Fruit fly (Drosophila melanogaster) whole organism, embryonic: ENCODE data around the gene VhaPPA1-2.

ENCODE experiments used
- CG10565 ChIP-seq: fragments of 200-800 bp; sonication (Bioruptor generic); optimal IDR thresholded peaks from 3 replicates; lab custom pipeline; 2016; ENCODE audit warnings: missing biosample characterization, mild to moderate bottlenecking, missing genetic modification characterization
- CG10979 ChIP-seq: fragments of 200-800 bp; sonication (Bioruptor generic); optimal IDR thresholded peaks from 2 replicates; lab custom pipeline; 2018; ENCODE audit warnings: missing biosample characterization, mild to moderate bottlenecking, missing genetic modification characterization, moderate library complexity
- CG12659 ChIP-seq: fragments of 200-800 bp; sonication (Bioruptor generic); optimal IDR thresholded peaks from 3 replicates; lab custom pipeline; 2017; ENCODE audit warnings: mild to moderate bottlenecking, missing biosample characterization, missing genetic modification reagents, missing genetic modification characterization
- CG13894 ChIP-seq: fragments of 200-800 bp; sonication (Bioruptor generic); optimal IDR thresholded peaks from 3 replicates; lab custom pipeline; 2018; ENCODE audit warnings: missing biosample characterization, mild to moderate bottlenecking, missing genetic modification characterization, moderate library complexity
- CG1647 ChIP-seq: fragments of 200-800 bp; sonication (Bioruptor generic); optimal IDR thresholded peaks from 3 replicates; lab custom pipeline; 2016; ENCODE audit warnings: missing biosample characterization, missing genetic modification characterization
- CG16815 ChIP-seq: fragments of 200-800 bp; sonication (Bioruptor generic); optimal IDR thresholded peaks from 3 replicates; lab custom pipeline; 2017; ENCODE audit warnings: missing biosample characterization, mild to moderate bottlenecking, missing genetic modification characterization
- CG30403 ChIP-seq: fragments of 200-800 bp; sonication (Bioruptor generic); optimal IDR thresholded peaks from 3 replicates; lab custom pipeline; 2016; ENCODE audit warnings: missing biosample characterization, missing genetic modification characterization
- CG32767 ChIP-seq: fragments of 200-800 bp; sonication (Bioruptor generic); IDR thresholded peaks from 2 replicates; pipeline ENCODE4 v1.3.6; 2022; ENCODE audit warnings: missing biosample characterization, missing genetic modification characterization
- CG34224 ChIP-seq: fragments of 200-800 bp; sonication (Bioruptor generic); IDR thresholded peaks from 3 replicates; pipeline ENCODE4 v1.3.6; 2022; ENCODE audit warnings: missing biosample characterization, missing genetic modification characterization; ENCODE audit not compliant: partially characterized antibody
- CG4854 ChIP-seq: fragments of 200-800 bp; sonication (Bioruptor generic); optimal IDR thresholded peaks from 2 replicates; lab custom pipeline; 2016; ENCODE audit warnings: missing biosample characterization, missing genetic modification characterization, inconsistent platforms
- CG8388 ChIP-seq: fragments of 200-800 bp; sonication (Bioruptor generic); optimal IDR thresholded peaks from 2 replicates; lab custom pipeline; 2019; ENCODE audit warnings: missing biosample characterization, mild to moderate bottlenecking, missing genetic modification characterization, moderate library complexity
- CG9437 ChIP-seq: fragments of 200-800 bp; sonication (Bioruptor generic); optimal IDR thresholded peaks from 2 replicates; lab custom pipeline; 2018; ENCODE audit warnings: missing biosample characterization, mild to moderate bottlenecking, missing genetic modification characterization
- Dad ChIP-seq: fragments of 200-800 bp; sonication (Bioruptor generic); optimal IDR thresholded peaks from 3 replicates; lab custom pipeline; 2016; ENCODE audit warnings: missing biosample characterization, missing genetic modification characterization
- Deaf1 ChIP-seq: fragments of 200-800 bp; optimal IDR thresholded peaks from 3 replicates; lab custom pipeline; 2019; ENCODE audit warnings: missing biosample characterization, mild to moderate bottlenecking, missing genetic modification characterization, moderate library complexity
- E2f2 ChIP-seq: fragments of 200-800 bp; sonication (Bioruptor generic); IDR thresholded peaks from 2 replicates; pipeline ENCODE4 v1.3.6; 2022; ENCODE audit warnings: missing biosample characterization, missing genetic modification characterization
- Fer1 ChIP-seq: fragments of 200-800 bp; sonication (Bioruptor generic); optimal IDR thresholded peaks from 2 replicates; lab custom pipeline; 2017; ENCODE audit warnings: missing biosample characterization, mild to moderate bottlenecking, missing genetic modification characterization
- Hmr ChIP-seq: fragments of 200-800 bp; sonication (Bioruptor generic); optimal IDR thresholded peaks from 3 replicates; lab custom pipeline; 2017; ENCODE audit warnings: mild to moderate bottlenecking, missing biosample characterization, missing genetic modification reagents, missing genetic modification characterization
- Hr39 ChIP-seq: fragments of >200 bp; optimal IDR thresholded peaks from 2 replicates; lab custom pipeline; 2017
- Jarid2 ChIP-seq: fragments of 200-800 bp; sonication (Bioruptor generic); optimal IDR thresholded peaks from 3 replicates; lab custom pipeline; 2017; ENCODE audit warnings: mild to moderate bottlenecking, missing biosample characterization, missing genetic modification reagents, missing genetic modification characterization
- Lpt ChIP-seq: fragments of >200 bp; optimal IDR thresholded peaks from 2 replicates; lab custom pipeline; 2018; ENCODE audit warnings: missing biosample characterization, missing genetic modification characterization
- PHDP ChIP-seq: fragments of 200-800 bp; sonication (Bioruptor generic); optimal IDR thresholded peaks from 3 replicates; lab custom pipeline; 2018; ENCODE audit warnings: missing biosample characterization, mild to moderate bottlenecking, missing genetic modification characterization, moderate library complexity
- Poxn ChIP-seq: fragments of 200-800 bp; sonication (Bioruptor generic); IDR thresholded peaks from 2 replicates; pipeline ENCODE4 v1.3.6; 2022; ENCODE audit warnings: missing biosample characterization, missing genetic modification characterization
- Ravus ChIP-seq: fragments of 200-800 bp; sonication (Bioruptor generic); IDR thresholded peaks from 2 replicates; pipeline ENCODE4 v1.3.6; 2022; ENCODE audit warnings: missing biosample characterization, missing genetic modification characterization
- Rfx ChIP-seq: fragments of 200-800 bp; sonication (Bioruptor generic); IDR thresholded peaks from 2 replicates; pipeline ENCODE4 v1.3.6; 2022; ENCODE audit warnings: missing biosample characterization, missing genetic modification characterization
- ab ChIP-seq: fragments of 200-800 bp; sonication (Bioruptor generic); optimal IDR thresholded peaks from 2 replicates; lab custom pipeline; 2016; ENCODE audit warnings: missing biosample characterization, missing genetic modification characterization
- ara ChIP-seq: fragments of 200-800 bp; sonication (Bioruptor generic); IDR thresholded peaks from 2 replicates; pipeline ENCODE4 v1.3.6; 2022; ENCODE audit warnings: missing biosample characterization, missing genetic modification characterization
- bowl ChIP-seq: fragments of 200-800 bp; sonication (Bioruptor generic); IDR thresholded peaks from 2 replicates; pipeline ENCODE4 v1.3.6; 2022; ENCODE audit warnings: missing biosample characterization, missing genetic modification characterization
- crc ChIP-seq: fragments of 200-800 bp; sonication (Bioruptor generic); optimal IDR thresholded peaks from 2 replicates; lab custom pipeline; 2016; ENCODE audit warnings: missing biosample characterization, missing genetic modification characterization
- croc ChIP-seq: fragments of 200-800 bp; sonication (Bioruptor generic); conservative IDR thresholded peaks from 3 replicates; pipeline ENCODE4 v1.3.6; 2022; ENCODE audit warnings: missing biosample characterization, missing genetic modification characterization
- crol ChIP-seq: fragments of 200-800 bp; sonication (Bioruptor generic); IDR thresholded peaks from 2 replicates; pipeline ENCODE4 v1.3.6; 2022; ENCODE audit warnings: missing biosample characterization, missing genetic modification characterization
- cwo ChIP-seq: fragments of 200-800 bp; sonication (Bioruptor generic); optimal IDR thresholded peaks from 3 replicates; lab custom pipeline; 2017; ENCODE audit warnings: missing biosample characterization, missing genetic modification characterization, mild to moderate bottlenecking, moderate library complexity, missing genetic modification reagents
- ewg ChIP-seq: fragments of 200-800 bp; sonication (Bioruptor generic); optimal IDR thresholded peaks from 3 replicates; lab custom pipeline; 2017; ENCODE audit warnings: mild to moderate bottlenecking, missing biosample characterization, missing genetic modification reagents, missing genetic modification characterization
- exex ChIP-seq: fragments of 200-800 bp; sonication (Bioruptor generic); optimal IDR thresholded peaks from 4 replicates; lab custom pipeline; 2018; ENCODE audit warnings: missing biosample characterization, mild to moderate bottlenecking, missing genetic modification characterization, moderate library complexity
- ftz-f1 ChIP-seq: fragments of 200-800 bp; sonication (Bioruptor generic); optimal IDR thresholded peaks from 2 replicates; lab custom pipeline; 2016; ENCODE audit warnings: missing biosample characterization, missing genetic modification characterization
- fu2 ChIP-seq: fragments of 200-800 bp; sonication (Bioruptor generic); optimal IDR thresholded peaks from 2 replicates; lab custom pipeline; 2016; ENCODE audit warnings: missing biosample characterization, missing genetic modification characterization
- hbn ChIP-seq: fragments of 200-800 bp; sonication (Bioruptor generic); IDR thresholded peaks from 2 replicates; pipeline ENCODE4 v1.3.6; 2022; ENCODE audit warnings: missing biosample characterization, missing genetic modification characterization; ENCODE audit not compliant: partially characterized antibody
- hkb ChIP-seq, 2 experiments: fragments of 200-800 bp in 1 of 2; fragments of >200 bp in 1 of 2; sonication (Bioruptor generic) in 1 of 2; IDR thresholded peaks in 1 of 2; optimal IDR thresholded peaks in 1 of 2; 2 replicates each; pipeline versions ENCODE4 v1.3.6 to Lab custom; 2017 to 2022; ENCODE audit warnings: missing biosample characterization in 1 of 2, missing genetic modification characterization in 1 of 2
- ind ChIP-seq: fragments of 200-800 bp; sonication (Bioruptor generic); optimal IDR thresholded peaks from 3 replicates; lab custom pipeline; 2016; ENCODE audit warnings: missing biosample characterization, missing genetic modification characterization
- kni ChIP-seq: fragments of 200-800 bp; sonication (Bioruptor generic); optimal IDR thresholded peaks from 3 replicates; lab custom pipeline; 2017; ENCODE audit warnings: mild to moderate bottlenecking, missing biosample characterization, missing genetic modification reagents, missing genetic modification characterization
- lmd ChIP-seq: fragments of 200-800 bp; sonication (Bioruptor generic); IDR thresholded peaks from 2 replicates; pipeline ENCODE4 v1.3.6; 2022; ENCODE audit warnings: missing biosample characterization, missing genetic modification characterization
- nau ChIP-seq: fragments of 200-800 bp; sonication (Bioruptor generic); optimal IDR thresholded peaks from 3 replicates; lab custom pipeline; 2017; ENCODE audit warnings: missing biosample characterization, mild to moderate bottlenecking, missing genetic modification characterization, missing genetic modification reagents
- onecut ChIP-seq: fragments of 200-800 bp; sonication (Bioruptor generic); IDR thresholded peaks from 2 replicates; pipeline ENCODE4 v1.3.6; 2022; ENCODE audit warnings: missing biosample characterization, missing genetic modification characterization
- schlank ChIP-seq: fragments of 200-800 bp; sonication (Bioruptor generic); optimal IDR thresholded peaks from 2 replicates; lab custom pipeline; 2018; ENCODE audit warnings: missing biosample characterization, mild to moderate bottlenecking, missing genetic modification characterization
- slou ChIP-seq: fragments of 200-800 bp; sonication (Bioruptor generic); optimal IDR thresholded peaks from 3 replicates; lab custom pipeline; 2016; ENCODE audit warnings: missing biosample characterization, missing genetic modification characterization
- sob ChIP-seq: fragments of 200-800 bp; sonication (Bioruptor generic); IDR thresholded peaks from 2 replicates; pipeline ENCODE4 v1.3.6; 2022; ENCODE audit warnings: missing biosample characterization, missing genetic modification characterization
- ssp ChIP-seq: fragments of 200-800 bp; sonication (Bioruptor generic); IDR thresholded peaks from 2 replicates; pipeline ENCODE4 v1.3.6; 2022; ENCODE audit warnings: missing biosample characterization, missing genetic modification characterization
- stc ChIP-seq: fragments of 200-800 bp; sonication (Bioruptor generic); IDR thresholded peaks from 2 replicates; pipeline ENCODE4 v1.3.6; 2022; ENCODE audit warnings: missing biosample characterization, missing genetic modification characterization
- stwl ChIP-seq: fragments of 200-800 bp; sonication (Bioruptor generic); optimal IDR thresholded peaks from 3 replicates; lab custom pipeline; 2018; ENCODE audit warnings: missing biosample characterization, mild to moderate bottlenecking, missing genetic modification characterization, moderate library complexity
- ttk ChIP-seq: fragments of 200-800 bp; sonication (Bioruptor generic); IDR thresholded peaks from 2 replicates; pipeline ENCODE4 v2.1.2; 2022; ENCODE audit warnings: missing biosample characterization, missing genetic modification characterization

Gene VhaPPA1-2

dm6 chr3R:14901408-14902352 lies 1.6 kb upstream of the VhaPPA1-2 start, which contains the start of gene RpS5b (continued):
- TF ChIP-seq CG4854 (no peak), stc (GFP tag; lab: Robert Waterston, UW) (no peak), stwl (tag; lab: Kevin White, UChicago) (no peak), lmd (no peak), CG9437 (no peak), crc (no peak), ssp (GFP tag; lab: Robert Waterston, UW) (no peak), CG8388 (GFP tag; lab: Kevin White, UChicago) (no peak), Rfx (GFP tag; lab: Robert Waterston, UW) (peak; percentile 34; the same call in 1 of the 2 replicates), ab (no peak), CG10565 (GFP tag; lab: Kevin White, UChicago) (no peak), ttk (GFP tag; lab: Robert Waterston, UW) (no peak), PHDP (tag; lab: Kevin White, UChicago) (no peak), kni (GFP tag; lab: Kevin White, UChicago) (no peak), schlank (tag; lab: Kevin White, UChicago) (no peak), Fer1 (GFP tag; lab: Kevin White, UChicago) (no peak), Poxn (no peak), CG32767 (no peak), cwo (GFP tag; lab: Kevin White, UChicago) (peak; percentile 32), Hmr (GFP tag; lab: Kevin White, UChicago) (peak; percentile 13), slou (GFP tag; lab: Kevin White, UChicago) (no peak), sob (GFP tag; lab: Robert Waterston, UW) (0 out of 2 replicates have a peak, but pooled peaks have one; percentile 12), bowl (GFP tag; lab: Robert Waterston, UW) (no peak), exex (tag; lab: Kevin White, UChicago) (no peak), ind (GFP tag; lab: Kevin White, UChicago) (no peak), CG1647 (GFP tag; lab: Kevin White, UChicago) (no peak), onecut (GFP tag; lab: Robert Waterston, UW) (no peak), CG16815 (no peak), Jarid2 (GFP tag; lab: Kevin White, UChicago) (no peak), fu2 (no peak), hbn (GFP tag; lab: Robert Waterston, UW) (no peak), Ravus (GFP tag; lab: Robert Waterston, UW) (no peak), CG12659 (GFP tag; lab: Kevin White, UChicago) (peak; percentile 41), CG10979 (tag; lab: Kevin White, UChicago) (no peak), CG13894 (tag; lab: Kevin White, UChicago) (no peak), Lpt (GFP tag; lab: Kevin White, UChicago) (no peak), Deaf1 (tag; lab: Kevin White, UChicago) (no peak), nau (GFP tag; lab: Kevin White, UChicago) (no peak), ara (GFP tag; lab: Robert Waterston, UW) (0 out of 2 replicates have a peak, but pooled peaks have one; percentile 9), hkb (optimal IDR thresholded peaks at IDR 0.05; lab: Kevin White, UChicago) (no peak), hkb (GFP tag; IDR thresholded peaks at IDR 0.05; lab: Robert Waterston, UW) (no peak), ftz-f1 (no peak), CG34224 (GFP tag; lab: Robert Waterston, UW) (no peak), Hr39 (lab: Kevin White, UChicago) (no peak), CG30403 (GFP tag; lab: Kevin White, UChicago) (no peak), E2f2 (GFP tag; lab: Robert Waterston, UW) (peak; percentile 86), ewg (no peak), Dad (GFP tag; lab: Kevin White, UChicago) (no peak), croc (GFP tag; lab: Robert Waterston, UW) (no peak), crol (GFP tag; lab: Robert Waterston, UW) (no peak)
